Worm (Caenorhabditis elegans) whole organism, L1 larva: ENCODE results near the gene rpn-5.

Experiments used
- F16B12.6 ChIP-seq: fragments of 150-350 bp; optimal IDR thresholded peaks from 2 replicates; lab custom pipeline; 2014; ENCODE audit warnings: missing biosample characterization, missing genetic modification characterization
- hlh-17 ChIP-seq: fragments of 200-800 bp; sonication (Bioruptor generic); optimal IDR thresholded peaks from 2 replicates; lab custom pipeline; 2018; ENCODE audit warnings: missing genetic modification characterization, mild to moderate bottlenecking, missing compliant biosample characterization, moderate library complexity, borderline replicate concordance
- nhr-11 ChIP-seq: fragments of 150-350 bp; optimal IDR thresholded peaks from 2 replicates; lab custom pipeline; 2014; ENCODE audit warnings: missing biosample characterization, missing genetic modification characterization
- nhr-90 ChIP-seq: sonication (generic microtip); optimal IDR thresholded peaks from 2 replicates; lab custom pipeline; 2016; ENCODE audit warnings: mild to moderate bottlenecking, missing genetic modification characterization, missing compliant biosample characterization; ENCODE audit not compliant: poor library complexity

ce11 chrII:4648785-4649184, 49.4 kb downstream of the rpn-5 start, which contains the start of gene lgc-27:
- no peak for TF ChIP-seq hlh-17
- no peak for TF ChIP-seq F16B12.6 (tag; lab: Kevin White, UChicago)
- no peak for TF ChIP-seq nhr-11 (tag; lab: Kevin White, UChicago)
- no peak for TF ChIP-seq nhr-90
